Worm (Caenorhabditis elegans) whole organism, early embryonic: ENCODE measurements around the gene znf-474.

ENCODE experiments used
- B0310.2 ChIP-seq: sonication (generic microtip); optimal IDR thresholded peaks from 2 replicates; lab custom pipeline; 2016; ENCODE audit warnings: mild to moderate bottlenecking, missing genetic modification characterization, missing compliant biosample characterization
- F13C5.2 ChIP-seq: sonication (generic microtip); optimal IDR thresholded peaks from 2 replicates; lab custom pipeline; 2017; ENCODE audit warnings: mild to moderate bottlenecking, missing genetic modification characterization, inconsistent platforms, missing compliant biosample characterization
- aly-1 ChIP-seq: sonication (generic microtip); optimal IDR thresholded peaks from 2 replicates; lab custom pipeline; 2016; ENCODE audit warnings: missing genetic modification characterization, missing compliant biosample characterization
- ama-1 ChIP-seq: fragments of 150-350 bp; optimal IDR thresholded peaks from 2 replicates; lab custom pipeline; 2014
- ceh-13 ChIP-seq: fragments of 200-800 bp; sonication (Bioruptor generic); optimal IDR thresholded peaks from 2 replicates; lab custom pipeline; 2018; ENCODE audit warnings: mild to moderate bottlenecking, missing genetic modification characterization, missing compliant biosample characterization
- ceh-36 ChIP-seq: sonication (generic microtip); optimal IDR thresholded peaks from 2 replicates; lab custom pipeline; 2016; ENCODE audit warnings: missing genetic modification characterization, inconsistent platforms, missing compliant biosample characterization
- ets-7 ChIP-seq: sonication (generic microtip); optimal IDR thresholded peaks from 2 replicates; lab custom pipeline; 2016; ENCODE audit warnings: missing genotype, missing genetic modification characterization, missing compliant biosample characterization
- flt-1 ChIP-seq: fragments of 200-800 bp; sonication (Bioruptor generic); IDR thresholded peaks from 2 replicates; pipeline ENCODE4 v1.3.6; 2022; ENCODE audit warnings: missing genetic modification characterization, missing compliant biosample characterization
- hmbx-1 ChIP-seq: sonication (generic microtip); optimal IDR thresholded peaks from 2 replicates; lab custom pipeline; 2016; ENCODE audit warnings: mild to moderate bottlenecking, missing genetic modification characterization, missing compliant biosample characterization
- hmg-4 ChIP-seq: fragments of 200-800 bp; sonication (Bioruptor generic); optimal IDR thresholded peaks from 2 replicates; lab custom pipeline; 2018; ENCODE audit warnings: mild to moderate bottlenecking, missing genetic modification characterization, missing compliant biosample characterization
- hnd-1 ChIP-seq: sonication (generic microtip); optimal IDR thresholded peaks from 2 replicates; lab custom pipeline; 2016; ENCODE audit warnings: missing genetic modification characterization, missing compliant biosample characterization
- pes-1 ChIP-seq: fragments of 200-800 bp; sonication (Bioruptor generic); IDR thresholded peaks from 2 replicates; pipeline ENCODE4 v1.3.6; 2022; ENCODE audit warnings: missing genetic modification reagents, missing genetic modification characterization, missing compliant biosample characterization
- scrt-1 ChIP-seq: fragments of 200-800 bp; sonication (Bioruptor generic); IDR thresholded peaks from 2 replicates; pipeline ENCODE4 v1.3.6; 2022; ENCODE audit warnings: missing genetic modification characterization, missing compliant biosample characterization
- sea-1 ChIP-seq: fragments of 200-800 bp; sonication (Bioruptor generic); conservative IDR thresholded peaks from 2 replicates; pipeline ENCODE4 v1.3.6; 2022; ENCODE audit warnings: missing genetic modification characterization, missing compliant biosample characterization
- tbx-11 ChIP-seq: fragments of 200-800 bp; sonication (Bioruptor generic); IDR thresholded peaks from 2 replicates; pipeline ENCODE4 v1.3.6; 2022; ENCODE audit warnings: missing genetic modification characterization, missing compliant biosample characterization
- tbx-37 ChIP-seq: fragments of 200-800 bp; sonication (Bioruptor generic); conservative IDR thresholded peaks from 2 replicates; pipeline ENCODE4 v1.3.6; 2022; ENCODE audit warnings: missing genetic modification reagents, missing genetic modification characterization, missing compliant biosample characterization
- tra-4 ChIP-seq: sonication (generic microtip); optimal IDR thresholded peaks from 2 replicates; lab custom pipeline; 2017; ENCODE audit warnings: missing genetic modification characterization, missing compliant biosample characterization

The znf-474 gene

ce11 chrX:12114024-12114423, 35.7 kb upstream of the znf-474 start, which contains the start of gene lgc-15:
Gene lgc-15, plus strand, starts transcription at chrX:12114324.
- TF ChIP-seq pes-1 (GFP tag; lab: Robert Waterston, UW) (no peak), hmbx-1 (tag; lab: Kevin White, UChicago) (no peak), B0310.2 (tag; lab: Kevin White, UChicago) (no peak), tbx-11 (no peak), hnd-1 (tag; lab: Kevin White, UChicago) (no peak), ceh-13 (GFP tag; lab: Kevin White, UChicago) (no peak), sea-1 (GFP tag; lab: Robert Waterston, UW) (no peak), ceh-36 (tag; lab: Kevin White, UChicago) (no peak), aly-1 (tag; lab: Kevin White, UChicago) (no peak), F13C5.2 (tag; lab: Kevin White, UChicago) (no peak), flt-1 (GFP tag; lab: Robert Waterston, UW) (no peak), ama-1 (lab: Kevin White, UChicago) (no peak)

- TF ChIP-seq hmbx-1 (tag; lab: Kevin White, UChicago) (no peak), sea-1 (GFP tag; lab: Robert Waterston, UW) (no peak), tra-4 (no peak), F13C5.2 (tag; lab: Kevin White, UChicago) (no peak), aly-1 (tag; lab: Kevin White, UChicago) (no peak), flt-1 (GFP tag; lab: Robert Waterston, UW) (no peak), scrt-1 (no peak), tbx-37 (GFP tag; lab: Robert Waterston, UW) (no peak), ama-1 (lab: Kevin White, UChicago) (no peak), ceh-36 (tag; lab: Kevin White, UChicago) (no peak), hmg-4 (GFP tag; lab: Kevin White, UChicago) (no peak), ceh-13 (GFP tag; lab: Kevin White, UChicago) (no peak), ets-7 (no peak)
Observed at ce11 chrX:12118340-12118739, 31.4 kb upstream of the znf-474 start, which contains the start of gene lgc-16. Gene lgc-16, plus strand, starts transcription at chrX:12118640.

DNA sequence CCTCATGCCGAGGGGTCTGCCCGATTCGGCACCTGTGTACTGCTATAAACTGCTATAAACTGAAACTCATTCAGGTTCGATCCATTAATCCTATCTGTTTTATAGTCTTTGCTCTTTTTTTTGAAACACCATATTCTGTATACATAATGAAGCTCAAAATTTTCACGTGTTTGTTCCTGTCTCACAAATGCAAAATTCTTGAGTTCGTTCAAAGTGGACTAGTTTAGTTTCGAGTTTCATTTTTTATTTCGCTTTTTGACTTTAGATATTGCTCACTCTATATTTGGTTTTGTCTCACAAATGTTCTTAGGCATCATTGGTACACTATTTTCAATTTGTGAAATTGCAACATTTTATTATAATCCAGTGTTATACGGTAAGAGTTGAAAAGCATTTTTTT, 28.4 kb upstream of the znf-474 start, which contains the start of gene lgc-17:
TSS of gene lgc-17 (plus strand) at position 301 of the 400 bp plus-strand sequence.
- TF ChIP-seq flt-1 (GFP tag; lab: Robert Waterston, UW) (no peak), B0310.2 (tag; lab: Kevin White, UChicago) (no peak), F13C5.2 (tag; lab: Kevin White, UChicago) (no peak), tbx-11 (no peak), pes-1 (GFP tag; lab: Robert Waterston, UW) (no peak), ceh-13 (GFP tag; lab: Kevin White, UChicago) (no peak), tbx-37 (GFP tag; lab: Robert Waterston, UW) (no peak)

- TF ChIP-seq hmbx-1 (tag; lab: Kevin White, UChicago) (no peak), tbx-37 (GFP tag; lab: Robert Waterston, UW) (no peak), aly-1 (tag; lab: Kevin White, UChicago) (no peak)
Observed at ce11 chrX:12123152-12123551, 26.6 kb upstream of the znf-474 start, which contains the start of gene T01H10.11. Gene T01H10.11, plus strand, starts transcription at chrX:12123452.

DNA sequence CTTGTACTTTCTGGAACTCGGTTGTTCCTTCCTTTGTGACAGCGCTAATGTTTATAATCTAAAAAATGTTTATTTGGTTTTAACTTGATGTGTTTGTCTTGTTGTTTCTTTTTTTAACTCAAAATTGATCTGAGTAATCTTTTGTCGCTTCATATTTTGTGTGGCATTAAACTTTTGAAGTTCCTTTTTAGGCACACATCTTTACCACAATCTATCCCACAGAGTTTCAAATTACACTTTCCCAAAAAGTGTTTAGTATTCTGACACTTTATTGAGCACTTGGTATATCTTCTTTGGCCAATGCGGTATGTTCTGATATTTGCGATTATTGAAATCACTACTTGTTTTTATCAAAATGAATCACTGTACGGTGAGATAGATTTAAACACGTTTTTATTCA, 24.4 kb upstream of the znf-474 start, which contains the start of gene lgc-18:
TSS of gene lgc-18 (plus strand) at position 301 of the 400 bp plus-strand sequence.
- TF ChIP-seq flt-1 (GFP tag; lab: Robert Waterston, UW) (no peak), ets-7 (no peak), tbx-37 (GFP tag; lab: Robert Waterston, UW) (no peak), tra-4 (no peak), B0310.2 (tag; lab: Kevin White, UChicago) (no peak), hnd-1 (tag; lab: Kevin White, UChicago) (no peak), ceh-13 (GFP tag; lab: Kevin White, UChicago) (no peak), hmg-4 (GFP tag; lab: Kevin White, UChicago) (no peak), tbx-11 (no peak), F13C5.2 (tag; lab: Kevin White, UChicago) (no peak), hmbx-1 (tag; lab: Kevin White, UChicago) (no peak), pes-1 (GFP tag; lab: Robert Waterston, UW) (no peak), scrt-1 (no peak), sea-1 (GFP tag; lab: Robert Waterston, UW) (no peak), aly-1 (tag; lab: Kevin White, UChicago) (no peak), ceh-36 (tag; lab: Kevin White, UChicago) (no peak), ama-1 (lab: Kevin White, UChicago) (no peak)

ce11 chrX:12141051-12141450, 8.7 kb upstream of the znf-474 start, which contains the start of gene lyst-1:
Gene lyst-1, minus strand, starts transcription at chrX:12141151.
- no peak for TF ChIP-seq hmbx-1 (tag; lab: Kevin White, UChicago)
- no peak for TF ChIP-seq scrt-1
- TF ChIP-seq ceh-13 (GFP tag; lab: Kevin White, UChicago): no peak
- TF ChIP-seq ama-1 (lab: Kevin White, UChicago): no peak
- TF ChIP-seq hnd-1 (tag; lab: Kevin White, UChicago): no peak
- no peak for TF ChIP-seq tbx-37 (GFP tag; lab: Robert Waterston, UW)
- no peak for TF ChIP-seq tbx-11
- no peak for TF ChIP-seq hmg-4 (GFP tag; lab: Kevin White, UChicago)
- TF ChIP-seq sea-1 (GFP tag; lab: Robert Waterston, UW): no peak
- TF ChIP-seq ceh-36 (tag; lab: Kevin White, UChicago): no peak
- TF ChIP-seq tra-4: no peak
- no peak for TF ChIP-seq pes-1 (GFP tag; lab: Robert Waterston, UW)
- TF ChIP-seq B0310.2 (tag; lab: Kevin White, UChicago): no peak
- no peak for TF ChIP-seq ets-7
- TF ChIP-seq aly-1 (tag; lab: Kevin White, UChicago): no peak
- no peak for TF ChIP-seq F13C5.2 (tag; lab: Kevin White, UChicago)
- TF ChIP-seq flt-1 (GFP tag; lab: Robert Waterston, UW): no peak

DNA sequence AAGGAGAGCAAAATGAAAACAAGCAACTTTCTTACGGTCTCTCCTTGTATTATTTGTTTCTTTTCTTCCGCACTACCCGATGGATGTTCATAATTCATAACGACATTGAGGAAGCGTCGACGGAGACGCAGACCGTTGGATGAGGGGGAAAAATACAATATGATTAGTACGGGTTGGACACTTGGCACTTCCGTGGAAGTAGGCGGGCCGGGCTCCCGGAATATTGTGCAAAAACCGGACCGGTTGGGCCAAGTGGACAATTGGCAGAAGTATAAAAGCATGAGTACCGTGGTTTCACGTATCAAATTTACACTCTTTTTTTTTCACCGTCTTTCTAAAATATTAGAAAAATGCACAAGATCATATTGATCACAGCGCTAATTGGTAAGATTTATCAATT, 7.2 kb upstream of the znf-474 start, which contains the start of gene M153.3:
TSS of gene M153.3 (plus strand) at position 301 of the 400 bp plus-strand sequence.
- no peak for TF ChIP-seq tbx-37 (GFP tag; lab: Robert Waterston, UW)
- no peak for TF ChIP-seq ceh-36 (tag; lab: Kevin White, UChicago)
- TF ChIP-seq aly-1 (tag; lab: Kevin White, UChicago): no peak
- no peak for TF ChIP-seq F13C5.2 (tag; lab: Kevin White, UChicago)
- TF ChIP-seq ets-7: no peak
- TF ChIP-seq scrt-1: no peak
- TF ChIP-seq tbx-11: no peak
- no peak for TF ChIP-seq pes-1 (GFP tag; lab: Robert Waterston, UW)
- no peak for TF ChIP-seq ceh-13 (GFP tag; lab: Kevin White, UChicago)
- no peak for TF ChIP-seq hmg-4 (GFP tag; lab: Kevin White, UChicago)
- no peak for TF ChIP-seq hnd-1 (tag; lab: Kevin White, UChicago)
- no peak for TF ChIP-seq tra-4
- no peak for TF ChIP-seq flt-1 (GFP tag; lab: Robert Waterston, UW)
- TF ChIP-seq hmbx-1 (tag; lab: Kevin White, UChicago): no peak
- TF ChIP-seq sea-1 (GFP tag; lab: Robert Waterston, UW): no peak
- TF ChIP-seq B0310.2 (tag; lab: Kevin White, UChicago): no peak
- no peak for TF ChIP-seq ama-1 (lab: Kevin White, UChicago)
